Fruit fly (Drosophila melanogaster): ENCODE results near the gene Sfp24Bc.

Sfp24Bc gene

dm6 chr2L:3670481-3670880 lies at the start of gene Sfp24Bc:
Sfp24Bc (minus strand) TSS chr2L:3670581.
- TF ChIP-seq psq (optimal IDR thresholded peaks at IDR 0.05) (no peak), ttk (optimal IDR thresholded peaks at IDR 0.05) (no peak), Sin3A (optimal IDR thresholded peaks at IDR 0.05) (no peak), h (optimal IDR thresholded peaks at IDR 0.05) (no peak), insv (optimal IDR thresholded peaks at IDR 0.05) (no peak), Myc (optimal IDR thresholded peaks at IDR 0.05) (no peak)

dm6 chr2L:3719414-3719959 lies 49.1 kb upstream of the Sfp24Bc start:
- TF ChIP-seq h (optimal IDR thresholded peaks at IDR 0.05) (no peak), ttk (optimal IDR thresholded peaks at IDR 0.05) (no peak), Sin3A (optimal IDR thresholded peaks at IDR 0.05) (no peak), insv (optimal IDR thresholded peaks at IDR 0.05) (no peak), psq (optimal IDR thresholded peaks at IDR 0.05) (no peak), Myc (optimal IDR thresholded peaks at IDR 0.05) (no peak)

dm6 chr2L:3717673-3718235 lies 47.4 kb upstream of the Sfp24Bc start, which contains the start of the genes lectin-24A and Shaw:
lectin-24A (minus strand) TSS chr2L:3717773.
Shaw (plus strand) TSS chr2L:3718185.
- no peak for TF ChIP-seq ttk (optimal IDR thresholded peaks at IDR 0.05)
- no peak for TF ChIP-seq insv (optimal IDR thresholded peaks at IDR 0.05)
- TF ChIP-seq psq (optimal IDR thresholded peaks at IDR 0.05), result no peak
- TF ChIP-seq Sin3A (optimal IDR thresholded peaks at IDR 0.05), result no peak
- no peak for TF ChIP-seq h (optimal IDR thresholded peaks at IDR 0.05)
- no peak for TF ChIP-seq Myc (optimal IDR thresholded peaks at IDR 0.05)

dm6 chr2L:3713545-3714156 lies 43.3 kb upstream of the Sfp24Bc start:
- TF ChIP-seq h (optimal IDR thresholded peaks at IDR 0.05) (no peak), Myc (optimal IDR thresholded peaks at IDR 0.05) (no peak), psq (optimal IDR thresholded peaks at IDR 0.05) (no peak), Sin3A (optimal IDR thresholded peaks at IDR 0.05) (no peak), ttk (optimal IDR thresholded peaks at IDR 0.05) (no peak), insv (optimal IDR thresholded peaks at IDR 0.05) (no peak)

dm6 chr2L:3712949-3713416 lies 42.6 kb upstream of the Sfp24Bc start, which contains the start of the genes CG31955 and CG2818:
CG31955 (minus strand) TSS chr2L:3713105.
CG2818 (plus strand) TSS chr2L:3713360.
- TF ChIP-seq Sin3A (optimal IDR thresholded peaks at IDR 0.05) (no peak), Myc (optimal IDR thresholded peaks at IDR 0.05) (no peak), h (optimal IDR thresholded peaks at IDR 0.05) (no peak), insv (optimal IDR thresholded peaks at IDR 0.05) (no peak)

- TF ChIP-seq psq (optimal IDR thresholded peaks at IDR 0.05), result no peak
- no peak for TF ChIP-seq insv (optimal IDR thresholded peaks at IDR 0.05)
These were observed 41.3 kb upstream of the Sfp24Bc start, which contains the start of gene cutlet for dm6 chr2L:3711665-3712064. cutlet (minus strand) TSS chr2L:3711748.

dm6 chr2L:3706963-3707362 lies 36.6 kb upstream of the Sfp24Bc start, which contains the start of gene CG31777:
CG31777 (minus strand) TSS chr2L:3707063.
- TF ChIP-seq Myc (optimal IDR thresholded peaks at IDR 0.05), result no peak
- TF ChIP-seq insv (optimal IDR thresholded peaks at IDR 0.05), result no peak
- TF ChIP-seq h (optimal IDR thresholded peaks at IDR 0.05), result no peak
- no peak for TF ChIP-seq psq (optimal IDR thresholded peaks at IDR 0.05)
- no peak for TF ChIP-seq Sin3A (optimal IDR thresholded peaks at IDR 0.05)
- no peak for TF ChIP-seq ttk (optimal IDR thresholded peaks at IDR 0.05)

dm6 chr2L:3705438-3705921 lies 35.1 kb upstream of the Sfp24Bc start, which contains the start of gene CG31778:
CG31778 (minus strand) TSS chr2L:3705488.
- no peak for TF ChIP-seq Myc (optimal IDR thresholded peaks at IDR 0.05)
- no peak for TF ChIP-seq h (optimal IDR thresholded peaks at IDR 0.05)
- no peak for TF ChIP-seq Sin3A (optimal IDR thresholded peaks at IDR 0.05)
- TF ChIP-seq psq (optimal IDR thresholded peaks at IDR 0.05), result no peak
- TF ChIP-seq insv (optimal IDR thresholded peaks at IDR 0.05), result no peak
- no peak for TF ChIP-seq ttk (optimal IDR thresholded peaks at IDR 0.05)

- TF ChIP-seq Myc (optimal IDR thresholded peaks at IDR 0.05), result no peak
- TF ChIP-seq insv (optimal IDR thresholded peaks at IDR 0.05), result no peak
- no peak for TF ChIP-seq psq (optimal IDR thresholded peaks at IDR 0.05)
- TF ChIP-seq Sin3A (optimal IDR thresholded peaks at IDR 0.05), result no peak
- TF ChIP-seq ttk (optimal IDR thresholded peaks at IDR 0.05), result no peak
- no peak for TF ChIP-seq h (optimal IDR thresholded peaks at IDR 0.05)
These were observed 32.9 kb upstream of the Sfp24Bc start, which contains the start of gene CG2816 for dm6 chr2L:3703260-3703659. CG2816 (plus strand) TSS chr2L:3703659.

- TF ChIP-seq insv (optimal IDR thresholded peaks at IDR 0.05), result no peak
- TF ChIP-seq psq (optimal IDR thresholded peaks at IDR 0.05), result no peak
- TF ChIP-seq ttk (optimal IDR thresholded peaks at IDR 0.05), result no peak
- no peak for TF ChIP-seq Sin3A (optimal IDR thresholded peaks at IDR 0.05)
- TF ChIP-seq h (optimal IDR thresholded peaks at IDR 0.05), result no peak
- TF ChIP-seq Myc (optimal IDR thresholded peaks at IDR 0.05), result no peak
These were observed 31.1 kb upstream of the Sfp24Bc start, which contains the start of gene CG43145 for dm6 chr2L:3701526-3701925. CG43145 (plus strand) TSS chr2L:3701826.

- TF ChIP-seq psq (optimal IDR thresholded peaks at IDR 0.05) (no peak), Myc (optimal IDR thresholded peaks at IDR 0.05) (no peak), ttk (optimal IDR thresholded peaks at IDR 0.05) (no peak), Sin3A (optimal IDR thresholded peaks at IDR 0.05) (no peak), insv (optimal IDR thresholded peaks at IDR 0.05) (no peak), h (optimal IDR thresholded peaks at IDR 0.05) (no peak)
These were observed 30.6 kb upstream of the Sfp24Bc start, which contains the start of gene CG42467 for dm6 chr2L:3700990-3701389. CG42467 (plus strand) TSS chr2L:3701290.

dm6 chr2L:3700374-3700773 lies 30.0 kb upstream of the Sfp24Bc start, which contains the start of gene Sfp24C1:
Sfp24C1 (plus strand) TSS chr2L:3700674.
- no peak for TF ChIP-seq h (optimal IDR thresholded peaks at IDR 0.05)
- no peak for TF ChIP-seq Myc (optimal IDR thresholded peaks at IDR 0.05)
